Worm (Caenorhabditis elegans) whole organism, late embryonic: Measurements from ENCODE around the gene T02H6.11.

Experiments
- ahr-1 ChIP-seq: sonication (generic microtip); optimal IDR thresholded peaks from 2 replicates; lab custom pipeline; 2016; ENCODE audit warnings: missing genetic modification characterization, missing compliant biosample characterization
- ceh-31 ChIP-seq: sonication (generic microtip); optimal IDR thresholded peaks from 2 replicates; lab custom pipeline; 2016; ENCODE audit warnings: missing genetic modification characterization, missing compliant biosample characterization
- dmd-4 ChIP-seq: sonication (generic microtip); optimal IDR thresholded peaks from 2 replicates; lab custom pipeline; 2016; ENCODE audit warnings: borderline replicate concordance, missing genetic modification characterization, missing compliant biosample characterization
- ets-4 ChIP-seq: sonication (generic microtip); optimal IDR thresholded peaks from 2 replicates; lab custom pipeline; 2016; ENCODE audit warnings: missing genetic modification characterization, missing compliant biosample characterization
- fkh-10 ChIP-seq: fragments of 150-350 bp; optimal IDR thresholded peaks from 2 replicates; lab custom pipeline; 2014; ENCODE audit warnings: missing biosample characterization, missing genetic modification reagents, missing genetic modification characterization
- nfya-1 ChIP-seq: sonication (generic microtip); optimal IDR thresholded peaks from 2 replicates; lab custom pipeline; 2017; ENCODE audit warnings: missing genetic modification characterization, mild to moderate bottlenecking, missing compliant biosample characterization, antibody characterized with exemption, moderate library complexity
- rnt-1 ChIP-seq: sonication (generic microtip); optimal IDR thresholded peaks from 2 replicates; lab custom pipeline; 2016; ENCODE audit warnings: missing genetic modification characterization, missing compliant biosample characterization
- tbx-2 ChIP-seq: sonication (generic microtip); optimal IDR thresholded peaks from 2 replicates; lab custom pipeline; 2016; ENCODE audit warnings: missing genetic modification characterization, missing compliant biosample characterization
- unc-86 ChIP-seq: sonication (generic microtip); optimal IDR thresholded peaks from 2 replicates; lab custom pipeline; 2016; ENCODE audit warnings: missing genetic modification characterization, missing compliant biosample characterization

DNA sequence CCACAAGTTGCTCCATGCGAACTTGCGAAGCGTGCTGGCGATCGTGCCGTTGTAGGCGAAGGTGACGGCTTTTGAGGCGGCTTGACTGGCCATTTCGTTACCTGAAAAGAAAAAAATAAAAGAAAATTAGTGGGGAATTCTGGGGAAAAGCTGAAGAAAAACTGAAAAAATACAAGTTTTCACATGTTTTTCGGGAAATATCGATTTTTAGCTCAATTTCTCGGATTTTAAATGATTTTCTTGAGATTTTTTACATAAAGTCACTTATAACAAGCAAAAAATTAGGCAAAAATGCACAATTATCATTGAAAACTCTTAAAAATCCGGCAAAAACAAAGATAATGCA lies at the start of gene T02H6.11:
- no peak for TF ChIP-seq fkh-10 (GFP tag; lab: Kevin White, UChicago)
- TF ChIP-seq ahr-1 (tag; lab: Kevin White, UChicago) = no peak
- no peak for TF ChIP-seq nfya-1 (tag; lab: Kevin White, UChicago)
- no peak for TF ChIP-seq ceh-31
- no peak for TF ChIP-seq rnt-1 (tag; lab: Kevin White, UChicago)
- no peak for TF ChIP-seq tbx-2 (tag; lab: Kevin White, UChicago)
- no peak for TF ChIP-seq unc-86 (tag; lab: Kevin White, UChicago)
- TF ChIP-seq ets-4 (tag; lab: Kevin White, UChicago) = no peak
- no peak for TF ChIP-seq dmd-4
